Fruit fly (Drosophila melanogaster) whole organism, embryonic: ENCODE measurements around the gene dlp.
A peak's percentile ranks its signal among the peaks of the same experiment; 100 is the strongest.

Experiments used
- Aef1 ChIP-seq: fragments of 200-800 bp; sonication (Bioruptor generic); IDR thresholded peaks from 3 replicates; pipeline ENCODE4 v1.3.6; 2022; ENCODE audit warnings: missing biosample characterization, missing genetic modification characterization
- CG10267 ChIP-seq: fragments of 200-800 bp; sonication (Bioruptor generic); optimal IDR thresholded peaks from 2 replicates; lab custom pipeline; 2018; ENCODE audit warnings: missing biosample characterization, mild to moderate bottlenecking, missing genetic modification characterization, moderate library complexity
- CG10654 ChIP-seq: fragments of 200-800 bp; sonication (Bioruptor generic); optimal IDR thresholded peaks from 2 replicates; lab custom pipeline; 2016; ENCODE audit warnings: missing biosample characterization, missing genetic modification characterization
- CG11247 ChIP-seq: fragments of 200-800 bp; sonication (Bioruptor generic); IDR thresholded peaks from 2 replicates; pipeline ENCODE4 v1.3.6; 2022; ENCODE audit warnings: missing biosample characterization, missing genetic modification characterization
- CG12155 ChIP-seq: fragments of 200-800 bp; sonication (Bioruptor generic); optimal IDR thresholded peaks from 3 replicates; lab custom pipeline; 2016; ENCODE audit warnings: missing biosample characterization, missing genetic modification characterization
- CG15269 ChIP-seq: fragments of 200-800 bp; sonication (Bioruptor generic); optimal IDR thresholded peaks from 2 replicates; lab custom pipeline; 2018; ENCODE audit warnings: missing biosample characterization, mild to moderate bottlenecking, missing genetic modification characterization, moderate library complexity
- CG1529 ChIP-seq: fragments of 200-800 bp; sonication (Bioruptor generic); optimal IDR thresholded peaks from 3 replicates; lab custom pipeline; 2018; ENCODE audit warnings: missing biosample characterization, missing genetic modification characterization
- CG1603 ChIP-seq: fragments of 200-800 bp; sonication (Bioruptor generic); optimal IDR thresholded peaks from 2 replicates; lab custom pipeline; 2019; ENCODE audit warnings: missing biosample characterization, mild to moderate bottlenecking, missing genetic modification characterization, moderate library complexity
- CG16863 ChIP-seq: fragments of 200-800 bp; sonication (Bioruptor generic); optimal IDR thresholded peaks from 3 replicates; lab custom pipeline; 2016; ENCODE audit warnings: missing biosample characterization, missing genetic modification characterization
- CG17186 ChIP-seq: fragments of 200-800 bp; sonication (Bioruptor generic); optimal IDR thresholded peaks from 3 replicates; lab custom pipeline; 2017; ENCODE audit warnings: missing biosample characterization, missing genetic modification reagents, missing genetic modification characterization
- CG18262 ChIP-seq: fragments of 200-800 bp; optimal IDR thresholded peaks from 3 replicates; lab custom pipeline; 2019; ENCODE audit warnings: missing biosample characterization, mild to moderate bottlenecking, missing genetic modification characterization, moderate library complexity
- CG2199 ChIP-seq: fragments of 200-800 bp; sonication (Bioruptor generic); IDR thresholded peaks from 3 replicates; pipeline ENCODE4 v1.3.6; 2022; ENCODE audit warnings: missing biosample characterization, missing genetic modification characterization
- CG31441 ChIP-seq: fragments of 200-800 bp; sonication (Bioruptor generic); IDR thresholded peaks from 2 replicates; pipeline ENCODE4 v1.3.6; 2022; ENCODE audit warnings: missing biosample characterization, missing genetic modification characterization
- CG33213 ChIP-seq: fragments of 200-800 bp; sonication (Bioruptor generic); optimal IDR thresholded peaks from 3 replicates; lab custom pipeline; 2016; ENCODE audit warnings: missing biosample characterization, missing genetic modification characterization
- CG6272 ChIP-seq: fragments of 200-800 bp; sonication (Bioruptor generic); IDR thresholded peaks from 2 replicates; pipeline ENCODE4 v1.3.6; 2022; ENCODE audit warnings: missing biosample characterization, missing genetic modification characterization
- CG6791 ChIP-seq: fragments of 200-800 bp; sonication (Bioruptor generic); IDR thresholded peaks from 3 replicates; pipeline ENCODE4 v1.3.6; 2022; ENCODE audit warnings: missing biosample characterization, missing genetic modification characterization; ENCODE audit not compliant: partially characterized antibody
- CG6813 ChIP-seq: fragments of 200-800 bp; sonication (Bioruptor generic); optimal IDR thresholded peaks from 2 replicates; lab custom pipeline; 2017; ENCODE audit warnings: missing biosample characterization, missing genetic modification characterization, mild to moderate bottlenecking, moderate library complexity, missing genetic modification reagents
- Dbx ChIP-seq: fragments of 200-800 bp; sonication (Bioruptor generic); IDR thresholded peaks from 3 replicates; pipeline ENCODE4 v1.3.6; 2022; ENCODE audit warnings: missing biosample characterization, missing genetic modification characterization
- Dek ChIP-seq: fragments of 200-800 bp; sonication (Bioruptor generic); optimal IDR thresholded peaks from 3 replicates; lab custom pipeline; 2019; ENCODE audit warnings: missing biosample characterization, mild to moderate bottlenecking, missing genetic modification characterization, moderate library complexity
- Dp ChIP-seq: fragments of 200-800 bp; sonication (Bioruptor generic); optimal IDR thresholded peaks from 2 replicates; lab custom pipeline; 2018; ENCODE audit warnings: missing biosample characterization, mild to moderate bottlenecking, missing genetic modification characterization, moderate library complexity
- Hr78 ChIP-seq, 2 experiments: fragments of 200-800 bp in 1 of 2; fragments of >200 bp in 1 of 2; sonication (Bioruptor generic) in 1 of 2; optimal IDR thresholded peaks; 2 replicates each; lab custom pipeline; 2017 to 2019; ENCODE audit warnings: missing biosample characterization in 2 of 2, missing genetic modification characterization in 2 of 2, mild to moderate bottlenecking in 1 of 2, moderate library complexity in 1 of 2
- Jarid2 ChIP-seq: fragments of 200-800 bp; sonication (Bioruptor generic); optimal IDR thresholded peaks from 3 replicates; lab custom pipeline; 2017; ENCODE audit warnings: mild to moderate bottlenecking, missing biosample characterization, missing genetic modification reagents, missing genetic modification characterization
- Med ChIP-seq: fragments of 200-800 bp; sonication (Bioruptor generic); peaks from one replicate; lab custom pipeline; 2016; ENCODE audit warnings: missing biosample characterization, missing genetic modification characterization, mild to moderate bottlenecking, inconsistent platforms, moderate library complexity
- Pdp1 ChIP-seq, 2 experiments: fragments of 200-800 bp; sonication (Bioruptor generic); optimal IDR thresholded peaks; 3 replicates each; lab custom pipeline; 2016; ENCODE audit warnings: missing biosample characterization in 2 of 2, missing genetic modification characterization in 2 of 2, mild to moderate bottlenecking in 1 of 2, moderate library complexity in 1 of 2
- Poxn ChIP-seq: fragments of 200-800 bp; sonication (Bioruptor generic); IDR thresholded peaks from 2 replicates; pipeline ENCODE4 v1.3.6; 2022; ENCODE audit warnings: missing biosample characterization, missing genetic modification characterization
- Sry-β ChIP-seq: fragments of 200-800 bp; sonication (Bioruptor generic); optimal IDR thresholded peaks from 2 replicates; lab custom pipeline; 2018; ENCODE audit warnings: missing biosample characterization, mild to moderate bottlenecking, missing genetic modification characterization, moderate library complexity
- Xbp1 ChIP-seq: fragments of 200-800 bp; sonication (Bioruptor generic); optimal IDR thresholded peaks from 3 replicates; lab custom pipeline; 2016; ENCODE audit warnings: missing biosample characterization, mild to moderate bottlenecking, missing genetic modification characterization
- ara ChIP-seq: fragments of 200-800 bp; sonication (Bioruptor generic); IDR thresholded peaks from 2 replicates; pipeline ENCODE4 v1.3.6; 2022; ENCODE audit warnings: missing biosample characterization, missing genetic modification characterization
- ase ChIP-seq: fragments of 200-800 bp; sonication (Bioruptor generic); IDR thresholded peaks from 3 replicates; pipeline ENCODE4 v1.3.6; 2022; ENCODE audit warnings: missing biosample characterization, missing genetic modification characterization
- bigmax ChIP-seq: fragments of 200-800 bp; sonication (Bioruptor generic); optimal IDR thresholded peaks from 2 replicates; lab custom pipeline; 2018; ENCODE audit warnings: missing biosample characterization, mild to moderate bottlenecking, missing genetic modification characterization
- chinmo ChIP-seq: fragments of 200-800 bp; sonication (Bioruptor generic); IDR thresholded peaks from 4 replicates; pipeline ENCODE4 v1.3.6; 2022; ENCODE audit warnings: missing biosample characterization, missing genetic modification characterization; ENCODE audit not compliant: partially characterized antibody
- da ChIP-seq: fragments of 200-800 bp; sonication (Bioruptor generic); optimal IDR thresholded peaks from 2 replicates; lab custom pipeline; 2016; ENCODE audit warnings: missing biosample characterization, missing genetic modification characterization
- disco-r ChIP-seq: fragments of 200-800 bp; sonication (Bioruptor generic); optimal IDR thresholded peaks from 2 replicates; lab custom pipeline; 2016; ENCODE audit warnings: missing biosample characterization, missing genetic modification characterization
- exex ChIP-seq: fragments of 200-800 bp; sonication (Bioruptor generic); optimal IDR thresholded peaks from 4 replicates; lab custom pipeline; 2018; ENCODE audit warnings: missing biosample characterization, mild to moderate bottlenecking, missing genetic modification characterization, moderate library complexity
- fd102C ChIP-seq: fragments of 200-800 bp; sonication (Bioruptor generic); optimal IDR thresholded peaks from 2 replicates; lab custom pipeline; 2018; ENCODE audit warnings: missing biosample characterization, mild to moderate bottlenecking, missing genetic modification characterization, moderate library complexity
- gce ChIP-seq: fragments of 200-800 bp; sonication (Bioruptor generic); IDR thresholded peaks from 3 replicates; pipeline ENCODE4 v1.3.6; 2022; ENCODE audit warnings: missing biosample characterization, missing genetic modification characterization
- grn ChIP-seq: fragments of 200-800 bp; sonication (Bioruptor generic); optimal IDR thresholded peaks from 3 replicates; lab custom pipeline; 2017; ENCODE audit warnings: missing biosample characterization, missing genetic modification characterization
- jumu ChIP-seq: fragments of 200-800 bp; sonication (Bioruptor generic); optimal IDR thresholded peaks from 3 replicates; lab custom pipeline; 2016; ENCODE audit warnings: missing biosample characterization, missing genetic modification characterization
- lab ChIP-seq: fragments of 200-800 bp; sonication (Bioruptor generic); optimal IDR thresholded peaks from 3 replicates; lab custom pipeline; 2017; ENCODE audit warnings: missing biosample characterization, missing genetic modification characterization, mild to moderate bottlenecking, moderate library complexity, missing genetic modification reagents
- mirr ChIP-seq: fragments of 200-800 bp; sonication (Bioruptor generic); optimal IDR thresholded peaks from 3 replicates; lab custom pipeline; 2018; ENCODE audit warnings: missing biosample characterization, mild to moderate bottlenecking, missing genetic modification characterization
- onecut ChIP-seq: fragments of 200-800 bp; sonication (Bioruptor generic); IDR thresholded peaks from 2 replicates; pipeline ENCODE4 v1.3.6; 2022; ENCODE audit warnings: missing biosample characterization, missing genetic modification characterization
- p53 ChIP-seq: fragments of 200-800 bp; sonication (Bioruptor generic); optimal IDR thresholded peaks from 2 replicates; lab custom pipeline; 2016; ENCODE audit warnings: missing biosample characterization, missing genetic modification characterization
- run ChIP-seq: fragments of 200-800 bp; sonication (Bioruptor generic); optimal IDR thresholded peaks from 3 replicates; lab custom pipeline; 2018; ENCODE audit warnings: missing biosample characterization, mild to moderate bottlenecking, missing genetic modification characterization
- sim ChIP-seq: fragments of 200-800 bp; sonication (Bioruptor generic); IDR thresholded peaks from 2 replicates; pipeline ENCODE4 v1.3.6; 2022; ENCODE audit warnings: missing biosample characterization, missing genetic modification characterization
- tap ChIP-seq: fragments of 200-800 bp; optimal IDR thresholded peaks from 3 replicates; lab custom pipeline; 2019; ENCODE audit warnings: missing biosample characterization, mild to moderate bottlenecking, missing genetic modification characterization, moderate library complexity
- trh ChIP-seq: fragments of 200-800 bp; sonication (Bioruptor generic); optimal IDR thresholded peaks from 2 replicates; lab custom pipeline; 2016; ENCODE audit warnings: missing biosample characterization, missing genetic modification characterization
- vvl ChIP-seq: fragments of 200-800 bp; sonication (Bioruptor generic); IDR thresholded peaks from 2 replicates; pipeline ENCODE4 v1.3.6; 2022; ENCODE audit warnings: missing biosample characterization, missing genetic modification characterization
- zfh1 ChIP-seq: fragments of 200-800 bp; sonication (Bioruptor generic); IDR thresholded peaks from 3 replicates; pipeline ENCODE4 v1.3.6; 2022; ENCODE audit warnings: missing biosample characterization, missing genetic modification characterization

The dlp gene

DNA sequence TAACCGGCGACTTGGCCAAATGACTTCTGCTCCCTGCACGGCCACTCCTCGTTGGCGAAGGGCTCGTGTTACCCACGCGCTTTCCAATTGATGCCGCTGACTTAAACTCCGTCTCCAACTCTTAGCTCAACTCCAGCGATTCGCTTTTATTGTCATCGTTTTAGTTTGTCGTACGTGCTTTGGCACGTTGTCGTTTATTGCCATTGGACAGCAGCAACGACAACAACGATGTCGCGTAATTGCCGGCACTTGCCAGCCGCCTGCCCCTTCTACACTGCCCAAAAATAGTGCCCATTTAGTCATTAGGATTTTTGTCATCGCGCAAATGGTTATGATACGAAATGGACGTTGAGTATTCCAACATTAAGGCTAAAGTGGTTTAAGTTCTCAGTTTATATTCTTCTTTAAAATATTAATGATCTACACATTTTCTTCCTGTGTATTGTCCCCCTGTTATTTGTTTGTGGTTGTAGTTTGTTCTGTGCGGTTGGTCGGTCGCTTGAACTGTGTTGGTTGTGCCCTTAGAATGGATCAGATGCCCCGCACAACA is 33.5 kb downstream of the dlp start (continued):
- peak; percentile 57; the same call in 1 of the 2 replicates for TF ChIP-seq CG6272
- peak; percentile 78 for TF ChIP-seq CG6813
- TF ChIP-seq ase = peak; percentile 79
- peak; percentile 37 for TF ChIP-seq da (GFP tag; lab: Kevin White, UChicago)
- no peak for TF ChIP-seq CG17186 (GFP tag; lab: Kevin White, UChicago)
- TF ChIP-seq trh (GFP tag; lab: Kevin White, UChicago) = peak; percentile 79
- TF ChIP-seq p53 (GFP tag; lab: Kevin White, UChicago) = peak; percentile 51
- peak; percentile 79 for TF ChIP-seq disco-r (GFP tag; lab: Kevin White, UChicago)
- peak; percentile 88 for TF ChIP-seq CG16863
- peak; percentile 93 for TF ChIP-seq CG31441 (GFP tag; lab: Robert Waterston, UW)
- TF ChIP-seq CG12155 (GFP tag; lab: Kevin White, UChicago) = peak; percentile 84
- peak; percentile 75 for TF ChIP-seq Dek (tag; lab: Kevin White, UChicago)
- peak; percentile 89 for TF ChIP-seq tap (tag; lab: Kevin White, UChicago)
- TF ChIP-seq Jarid2 (GFP tag; lab: Kevin White, UChicago) = peak; percentile 54
- peak; percentile 92 for TF ChIP-seq Xbp1
- peak; percentile 66 for TF ChIP-seq fd102C
- peak; percentile 80; the same call in 2 of the 3 replicates for TF ChIP-seq gce (GFP tag; lab: Robert Waterston, UW)
- TF ChIP-seq jumu = peak; percentile 83
- TF ChIP-seq CG10654 (GFP tag; lab: Kevin White, UChicago) = peak; percentile 83
- peak; percentile 86 for TF ChIP-seq CG1529 (GFP tag; lab: Kevin White, UChicago)
- TF ChIP-seq Aef1 = peak; percentile 77
- TF ChIP-seq Sry-β = peak; percentile 52
- peak; percentile 92 for TF ChIP-seq zfh1 (GFP tag; lab: Robert Waterston, UW)
- TF ChIP-seq, all 482 proteins: peak for 411

DNA sequence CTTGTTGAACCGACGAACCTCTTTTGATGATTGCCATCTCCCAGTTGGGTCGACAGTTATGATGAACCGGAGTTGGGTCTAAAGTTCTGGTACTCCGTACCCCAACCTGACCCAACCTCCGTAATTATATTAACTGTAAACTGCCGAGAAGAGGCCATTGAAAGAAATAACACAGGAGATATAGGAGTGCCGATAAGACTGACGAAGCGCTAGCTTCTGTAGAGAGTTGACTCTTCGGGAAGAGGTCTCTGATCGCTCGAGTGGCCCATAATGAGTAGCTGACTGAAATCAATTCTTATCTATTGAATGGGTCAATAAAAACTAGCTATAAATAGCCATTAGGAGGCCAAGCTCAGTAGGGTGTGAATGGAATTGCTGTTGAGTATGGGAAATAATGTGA is 36.2 kb downstream of the dlp start:
- TF ChIP-seq Hr78 (GFP tag; optimal IDR thresholded peaks at IDR 0.05; lab: Kevin White, UChicago) = peak in 1 of 2 experiments; percentile 46
- TF ChIP-seq grn (GFP tag; lab: Kevin White, UChicago) = peak; percentile 73
- 0 out of 3 replicates have a peak, but pooled peaks have one; percentile 5 for TF ChIP-seq zfh1 (GFP tag; lab: Robert Waterston, UW)
- TF ChIP-seq CG18262 (tag; lab: Kevin White, UChicago) = no peak
- no peak for TF ChIP-seq onecut (GFP tag; lab: Robert Waterston, UW)
- no peak for TF ChIP-seq mirr (GFP tag; lab: Kevin White, UChicago)
- no peak for TF ChIP-seq bigmax (GFP tag; lab: Kevin White, UChicago)
- peak; percentile 31 for TF ChIP-seq exex
- no peak for TF ChIP-seq Dbx (GFP tag; lab: Robert Waterston, UW)
- TF ChIP-seq CG15269 (tag; lab: Kevin White, UChicago) = peak; percentile 10
- peak; percentile 86; the same call in 2 of the 3 replicates for TF ChIP-seq CG2199 (GFP tag; lab: Robert Waterston, UW)

DNA sequence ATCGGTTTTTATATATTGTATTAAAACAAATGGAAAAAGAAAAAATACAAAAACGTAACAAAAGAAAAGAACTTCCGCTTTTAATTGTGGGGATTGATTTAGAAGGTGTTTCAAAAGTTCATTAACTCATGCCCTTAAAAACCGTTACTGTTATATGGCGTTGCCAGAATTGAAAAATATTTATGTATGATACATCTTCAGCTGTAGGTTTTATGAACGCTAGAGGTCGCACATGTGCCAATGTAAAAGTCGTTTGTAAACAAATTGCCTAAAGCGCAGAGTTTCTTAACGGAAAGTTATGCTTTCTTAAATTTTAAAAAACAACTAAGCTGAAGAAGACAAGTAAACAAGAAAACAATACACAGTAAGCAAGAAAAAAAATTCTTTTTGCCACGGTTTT is 39.1 kb downstream of the dlp start:
- no peak for TF ChIP-seq Poxn (GFP tag; lab: Robert Waterston, UW)
- peak in 1 of 2 experiments; percentile 25 for TF ChIP-seq Pdp1 (GFP tag; optimal IDR thresholded peaks at IDR 0.05; lab: Kevin White, UChicago)
- TF ChIP-seq Dp (GFP tag; lab: Kevin White, UChicago) = peak; percentile 29
- TF ChIP-seq vvl (GFP tag; lab: Robert Waterston, UW) = peak; percentile 56; the same call in 1 of the 2 replicates
- peak; percentile 27 for TF ChIP-seq CG1603 (tag; lab: Kevin White, UChicago)
- no peak for TF ChIP-seq CG6791
- peak; percentile 27 for TF ChIP-seq Xbp1
- TF ChIP-seq CG2199 (GFP tag; lab: Robert Waterston, UW) = peak; percentile 90
- TF ChIP-seq run (tag; lab: Kevin White, UChicago) = no peak
- no peak for TF ChIP-seq ara (GFP tag; lab: Robert Waterston, UW)
- TF ChIP-seq CG11247 (GFP tag; lab: Robert Waterston, UW) = no peak
- peak; percentile 61 for TF ChIP-seq CG33213 (GFP tag; lab: Kevin White, UChicago)
- no peak for TF ChIP-seq lab (GFP tag; lab: Kevin White, UChicago)
- no peak for TF ChIP-seq grn (GFP tag; lab: Kevin White, UChicago)
- TF ChIP-seq chinmo (GFP tag; lab: Robert Waterston, UW) = no peak
- peak; percentile 22 for TF ChIP-seq CG10267 (tag; lab: Kevin White, UChicago)
- TF ChIP-seq sim (GFP tag; lab: Robert Waterston, UW) = no peak
- TF ChIP-seq Med (GFP tag; lab: Kevin White, UChicago) = peak; percentile 88
